Fruit fly (Drosophila melanogaster): Measurements from ENCODE around the gene Mst87F.
A peak's percentile ranks its signal among the peaks of the same experiment; 100 is the strongest.

The Mst87F gene

DNA sequence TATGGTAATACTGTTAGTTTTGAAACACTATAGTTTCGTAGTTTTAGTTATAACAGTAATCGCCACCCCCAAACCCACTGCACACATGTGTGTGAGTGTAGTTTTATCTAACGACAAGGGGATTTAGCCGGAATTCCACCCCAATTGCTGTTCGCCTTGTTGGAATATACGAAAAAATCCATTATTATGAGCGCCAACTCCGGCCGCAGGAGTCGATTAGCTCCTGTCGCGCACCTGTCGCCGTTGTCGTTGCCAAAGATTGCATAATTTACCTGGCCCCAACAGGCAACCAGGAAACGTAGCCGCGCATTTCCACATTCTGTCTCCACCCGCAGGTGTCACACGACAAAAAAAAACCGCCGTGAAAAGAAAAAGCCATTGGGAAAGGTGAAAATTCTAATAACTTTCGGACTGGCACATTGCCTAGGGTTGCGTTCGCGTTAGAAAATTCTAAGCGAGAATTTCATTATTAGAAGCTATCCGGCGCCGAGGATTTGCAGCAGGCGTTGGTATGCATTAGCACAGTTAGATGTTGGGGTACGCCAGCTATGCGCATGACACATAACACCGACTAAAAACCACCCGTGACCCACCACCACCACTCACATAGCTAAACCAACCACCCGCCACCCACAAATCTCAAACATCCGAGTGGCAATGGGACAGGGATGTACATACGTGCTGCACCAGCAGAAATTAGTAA is 24.5 kb downstream of the Mst87F start:
- no peak for TF ChIP-seq woc (GFP tag; optimal IDR thresholded peaks at IDR 0.05)
- peak; percentile 13 for TF ChIP-seq Vsx2 (GFP tag; optimal IDR thresholded peaks at IDR 0.05; ENCODE audit: partially characterized antibody)
- TF ChIP-seq Sp1 (GFP tag; optimal IDR thresholded peaks at IDR 0.05): no peak
- TF ChIP-seq fru (GFP tag; optimal IDR thresholded peaks at IDR 0.05): no peak
- no peak for TF ChIP-seq Jra (GFP tag; optimal IDR thresholded peaks at IDR 0.05)
- TF ChIP-seq GATAd (GFP tag; optimal IDR thresholded peaks at IDR 0.05): no peak
- no peak for TF ChIP-seq sage (GFP tag; optimal IDR thresholded peaks at IDR 0.05)

DNA sequence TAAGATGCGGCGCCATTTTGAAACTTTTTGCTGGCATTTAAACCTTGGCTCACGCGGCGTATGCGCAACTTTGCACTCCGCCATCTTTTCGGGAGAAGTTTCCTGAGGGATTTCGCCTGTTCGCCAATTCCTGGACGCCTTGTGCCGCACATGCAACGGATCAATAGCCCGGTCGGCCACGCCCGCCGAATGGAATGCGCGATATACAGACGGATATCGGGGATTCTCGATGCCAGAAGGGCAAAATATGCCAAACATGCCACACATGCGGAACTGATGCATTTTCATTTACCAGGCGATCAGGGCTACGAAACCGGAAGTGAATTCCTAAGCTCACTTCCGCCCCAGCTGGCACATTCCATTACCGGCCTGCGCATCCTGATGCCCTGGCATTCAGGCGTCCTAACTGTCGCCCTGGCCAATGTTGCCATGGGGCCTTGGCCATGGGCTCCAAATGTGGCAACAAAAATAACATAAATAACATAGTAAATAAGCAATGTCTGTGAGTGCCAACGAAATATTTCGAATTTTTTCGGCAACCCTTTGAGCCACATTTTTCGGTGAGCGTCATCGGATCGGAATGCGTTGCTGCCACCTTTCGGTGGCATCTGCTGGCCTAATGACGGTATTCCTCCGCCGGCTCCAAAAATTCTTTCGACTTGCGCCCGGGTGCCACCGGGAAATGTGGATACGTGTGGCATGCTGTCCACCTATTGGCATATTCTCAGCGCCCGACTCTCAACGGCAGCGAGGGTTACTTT is 25.6 kb downstream of the Mst87F start:
- TF ChIP-seq dsf (GFP tag; optimal IDR thresholded peaks at IDR 0.05; ENCODE audit: borderline replicate concordance) (no peak), HLH106 (tag; optimal IDR thresholded peaks at IDR 0.05) (no peak), br (GFP tag; optimal IDR thresholded peaks at IDR 0.05) (no peak)

DNA sequence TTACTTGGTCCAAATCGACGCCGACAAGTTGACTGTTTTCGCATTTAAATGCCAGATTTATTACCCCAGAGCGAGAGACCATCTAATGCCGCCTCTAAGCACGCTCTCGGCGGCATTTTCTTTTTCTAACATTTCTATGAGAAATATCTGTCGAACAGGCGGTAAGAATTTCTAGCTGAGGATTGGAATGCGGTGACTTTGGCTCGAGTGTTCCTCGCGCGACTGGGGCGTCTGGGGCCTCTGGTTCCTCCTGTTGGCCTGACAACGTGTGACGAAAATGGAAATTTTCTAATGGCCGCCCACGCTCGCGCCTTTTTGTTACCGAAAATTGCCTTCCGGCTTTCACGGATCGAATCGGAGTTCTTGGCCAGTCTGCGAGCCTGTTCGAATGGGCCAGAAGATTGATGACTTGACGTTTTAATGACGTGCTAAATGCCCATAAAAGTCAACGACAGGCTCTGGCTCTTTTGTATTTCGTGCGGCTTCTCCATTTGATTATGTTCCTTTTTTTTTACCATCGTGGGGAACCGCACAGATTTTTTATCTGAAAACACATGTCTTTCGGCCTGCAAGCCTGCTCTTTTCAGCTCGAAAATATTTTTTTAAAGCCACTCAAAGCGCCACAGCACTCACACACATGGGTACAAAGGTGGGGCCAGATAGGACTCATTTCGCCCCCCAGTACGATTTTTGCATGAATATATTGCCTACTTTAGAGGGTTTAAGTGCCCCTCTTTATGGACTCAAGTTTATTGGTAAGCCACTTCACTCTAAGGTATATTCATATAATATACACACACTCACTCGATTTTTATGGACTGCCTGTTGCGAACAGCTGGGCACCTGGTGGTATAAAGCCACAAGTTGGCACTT is 26.4 kb downstream of the Mst87F start:
- TF ChIP-seq woc (GFP tag; optimal IDR thresholded peaks at IDR 0.05): no peak
- TF ChIP-seq Vsx2 (GFP tag; optimal IDR thresholded peaks at IDR 0.05; ENCODE audit: partially characterized antibody): peak; percentile 16

DNA sequence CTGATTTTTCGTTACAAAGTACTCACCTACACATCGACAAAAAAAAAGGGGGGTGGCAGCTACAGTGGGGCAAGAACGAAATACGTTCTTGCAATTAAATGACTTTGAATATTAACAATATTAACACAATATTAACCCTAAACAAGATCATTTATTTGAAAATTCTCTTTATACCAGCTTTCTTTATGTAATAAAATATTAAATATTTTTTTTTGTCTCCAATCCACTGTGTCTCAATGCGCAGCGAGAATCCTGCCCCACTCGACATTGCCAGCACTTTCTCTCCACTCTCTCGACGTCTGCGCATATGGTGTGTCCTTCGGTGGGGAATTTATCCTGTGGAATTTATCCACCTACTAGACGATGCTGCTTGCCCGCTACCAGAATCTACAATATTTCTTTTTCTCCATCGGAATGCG is 27.4 kb downstream of the Mst87F start:
- TF ChIP-seq brk (GFP tag; optimal IDR thresholded peaks at IDR 0.05) (peak; percentile 24), rgr (GFP tag; optimal IDR thresholded peaks at IDR 0.05) (peak; percentile 78), dl (GFP tag; optimal IDR thresholded peaks at IDR 0.05; ENCODE audit: insufficient read depth in 1 of 2, partially characterized antibody in 2 of 2) (no peak), sv (GFP tag; optimal IDR thresholded peaks at IDR 0.05) (peak; percentile 75), jim (GFP tag; optimal IDR thresholded peaks at IDR 0.05) (no peak), sage (GFP tag; optimal IDR thresholded peaks at IDR 0.05) (no peak), fru (GFP tag; optimal IDR thresholded peaks at IDR 0.05) (peak; percentile 71), pan (optimal IDR thresholded peaks at IDR 0.05) (no peak), Myc (optimal IDR thresholded peaks at IDR 0.05) (no peak), h (GFP tag; optimal IDR thresholded peaks at IDR 0.05) (peak; percentile 73), woc (GFP tag; optimal IDR thresholded peaks at IDR 0.05) (peak; percentile 0), OdsH (GFP tag; optimal IDR thresholded peaks at IDR 0.05) (peak; percentile 58), Rel (GFP tag; optimal IDR thresholded peaks at IDR 0.05) (no peak), Rel (tag; optimal IDR thresholded peaks at IDR 0.05) (no peak), lola (GFP tag; optimal IDR thresholded peaks at IDR 0.05) (no peak), dmrt93B (GFP tag; optimal IDR thresholded peaks at IDR 0.05) (peak; percentile 27), CG9705 (GFP tag; optimal IDR thresholded peaks at IDR 0.05) (peak; percentile 50), Dfd (GFP tag; optimal IDR thresholded peaks at IDR 0.05) (no peak), dsf (GFP tag; optimal IDR thresholded peaks at IDR 0.05; ENCODE audit: borderline replicate concordance) (no peak), Hr83 (GFP tag; optimal IDR thresholded peaks at IDR 0.05; ENCODE audit: poor library complexity, severe bottlenecking) (no peak), br (GFP tag; optimal IDR thresholded peaks at IDR 0.05) (peak; percentile 53), GATAd (GFP tag; optimal IDR thresholded peaks at IDR 0.05) (no peak), tai (GFP tag; optimal IDR thresholded peaks at IDR 0.05) (no peak), Dif (GFP tag; optimal IDR thresholded peaks at IDR 0.05; ENCODE audit: partially characterized antibody) (no peak), CrebA (GFP tag; optimal IDR thresholded peaks at IDR 0.05; ENCODE audit: borderline replicate concordance) (no peak), foxo (GFP tag; optimal IDR thresholded peaks at IDR 0.05) (peak in 1 of 2 experiments; percentile 73), Vsx2 (GFP tag; optimal IDR thresholded peaks at IDR 0.05; ENCODE audit: partially characterized antibody) (peak; percentile 23), Hnf4 (GFP tag; optimal IDR thresholded peaks at IDR 0.05) (peak; percentile 34), psq (GFP tag; optimal IDR thresholded peaks at IDR 0.05) (peak; percentile 63), Jra (GFP tag; optimal IDR thresholded peaks at IDR 0.05) (no peak), Abd-B (GFP tag; optimal IDR thresholded peaks at IDR 0.05) (no peak), HLH106 (tag; optimal IDR thresholded peaks at IDR 0.05) (peak; percentile 54), Hr78 (GFP tag; optimal IDR thresholded peaks at IDR 0.05) (no peak), Mio (GFP tag; optimal IDR thresholded peaks at IDR 0.05) (no peak), ey (GFP tag; optimal IDR thresholded peaks at IDR 0.05) (peak; percentile 47), N (GFP tag; optimal IDR thresholded peaks at IDR 0.05) (no peak), usp (GFP tag; optimal IDR thresholded peaks at IDR 0.05) (no peak), CG32264 (GFP tag; optimal IDR thresholded peaks at IDR 0.05) (no peak), Sp1 (GFP tag; optimal IDR thresholded peaks at IDR 0.05) (peak; percentile 79)
